Fruit fly (Drosophila melanogaster): ENCODE data around the gene CG45071.

The CG45071 gene

DNA sequence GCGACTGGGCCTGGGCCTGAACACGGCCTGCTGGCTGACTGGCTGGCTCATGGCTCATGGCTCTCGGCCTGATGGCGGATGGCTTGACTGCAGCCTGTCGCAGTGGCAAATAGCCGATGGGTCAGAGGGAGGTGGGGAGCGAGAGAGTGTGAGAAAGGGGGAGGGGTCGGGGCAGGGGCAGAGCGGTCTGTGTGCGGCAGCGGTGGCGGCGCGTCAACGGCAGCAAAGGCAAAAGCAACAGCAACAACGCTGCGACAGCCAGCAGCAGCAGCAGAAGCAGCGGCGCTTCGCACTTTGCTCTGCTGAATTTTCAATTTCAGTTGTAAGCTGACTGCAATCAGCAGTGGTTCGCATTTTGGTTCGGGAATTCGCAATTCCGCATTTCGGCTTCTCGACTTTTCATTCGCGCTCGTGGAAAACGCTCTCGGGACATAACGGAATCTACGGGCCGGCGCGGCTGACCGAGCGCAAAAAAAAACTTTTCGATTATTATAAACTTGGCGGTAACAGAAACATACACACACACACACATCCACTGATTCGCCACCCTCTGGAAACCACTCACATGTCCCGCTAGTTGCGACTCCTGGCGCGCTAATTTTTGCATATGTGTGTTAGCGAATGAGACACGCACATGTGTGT, at the start of gene CG45071:
Gene CG45071, plus strand, starts transcription at position 317 of the 642 bp plus-strand sequence.
- TF ChIP-seq CG17801 (GFP tag; optimal IDR thresholded peaks at IDR 0.05; ENCODE audit: partially characterized antibody), result no peak

dm6 chr3L:15061605-15062004, 44.1 kb upstream of the CG45071 start, which contains the start of gene CG13460:
TSS of gene CG13460 (minus strand) at chr3L:15061705.
- TF ChIP-seq CG17801 (GFP tag; optimal IDR thresholded peaks at IDR 0.05; ENCODE audit: partially characterized antibody), result no peak

DNA sequence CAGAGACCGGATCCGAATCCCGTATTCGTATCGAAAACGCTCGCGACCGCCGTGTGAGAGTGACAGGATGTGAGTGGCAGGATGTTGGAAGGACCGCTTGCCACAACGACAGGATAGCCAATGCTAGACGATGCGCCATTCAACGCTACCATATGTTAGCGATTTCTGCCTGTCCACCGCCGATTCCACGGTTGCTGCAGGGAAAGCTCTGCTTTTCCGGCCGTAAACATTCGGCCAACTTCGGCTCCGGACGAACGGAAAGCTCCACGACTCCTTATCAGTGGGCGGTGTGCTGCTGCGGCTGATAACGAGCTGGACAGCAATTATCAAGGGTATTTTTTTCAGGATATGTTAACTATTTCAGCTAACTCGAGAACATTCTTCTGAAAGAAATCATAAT, 40.8 kb upstream of the CG45071 start, which contains the start of gene Sytbeta:
Gene Sytbeta, minus strand, starts transcription at position 101 of the 400 bp plus-strand sequence.
- TF ChIP-seq CG17801 (GFP tag; optimal IDR thresholded peaks at IDR 0.05; ENCODE audit: partially characterized antibody), result no peak

DNA sequence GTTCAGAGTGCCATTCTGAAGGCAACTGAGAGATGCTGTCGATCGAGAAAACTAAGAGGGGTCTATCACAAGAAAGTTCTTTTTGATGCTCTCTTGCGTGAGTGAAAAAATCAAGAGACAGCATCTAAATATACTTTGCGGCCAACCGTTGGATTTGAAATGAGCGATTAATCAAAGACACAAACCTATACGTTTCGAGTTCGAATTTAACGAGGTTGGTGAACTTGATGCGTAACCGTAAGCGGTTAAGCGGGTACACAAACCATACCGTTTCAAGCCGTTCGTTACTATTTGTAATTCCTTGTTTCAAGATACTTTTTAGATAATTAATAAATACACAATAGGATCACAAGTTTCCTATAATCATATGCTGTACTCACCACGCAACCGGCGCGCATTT, 33.5 kb upstream of the CG45071 start:
- no peak for TF ChIP-seq CG17801 (GFP tag; optimal IDR thresholded peaks at IDR 0.05; ENCODE audit: partially characterized antibody)

DNA sequence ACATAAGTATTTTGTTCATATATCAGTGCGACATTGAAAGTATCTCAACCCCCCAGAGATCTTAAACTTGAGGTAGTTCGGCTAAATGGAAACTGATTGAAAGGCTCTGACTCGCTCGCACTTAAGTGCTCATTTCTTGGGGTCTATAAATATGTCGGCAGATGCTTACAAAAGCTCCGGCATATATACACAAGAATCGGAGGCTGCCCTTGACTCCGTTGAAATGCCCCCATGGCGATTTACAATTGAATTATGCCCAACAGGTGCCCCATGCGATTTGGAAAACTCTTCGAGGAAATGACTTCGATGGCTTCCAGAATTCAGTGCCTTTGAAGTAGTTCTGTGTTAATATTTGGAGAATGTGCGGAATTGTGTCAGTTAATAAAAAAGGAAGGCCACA, 32.0 kb upstream of the CG45071 start:
- TF ChIP-seq CG17801 (GFP tag; optimal IDR thresholded peaks at IDR 0.05; ENCODE audit: partially characterized antibody), result no peak

DNA sequence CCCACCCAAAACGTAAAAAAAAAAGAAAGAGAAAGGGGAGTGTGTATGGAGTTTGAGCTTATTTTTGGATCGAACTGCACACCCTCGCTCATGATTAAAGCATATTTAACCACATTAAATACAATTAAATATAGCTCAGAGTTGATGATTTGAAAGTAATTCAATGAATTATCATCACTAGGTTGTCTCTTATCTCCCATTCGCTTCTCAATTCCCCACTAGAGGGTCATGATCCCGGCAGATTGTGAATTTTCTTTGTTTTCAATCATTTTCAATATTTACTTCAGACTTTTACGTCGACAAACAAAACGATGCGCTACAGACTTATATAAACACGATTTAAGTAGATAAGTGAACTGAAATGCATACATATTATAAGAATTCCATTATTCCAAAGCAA, 29.3 kb upstream of the CG45071 start:
- no peak for TF ChIP-seq CG17801 (GFP tag; optimal IDR thresholded peaks at IDR 0.05; ENCODE audit: partially characterized antibody)

DNA sequence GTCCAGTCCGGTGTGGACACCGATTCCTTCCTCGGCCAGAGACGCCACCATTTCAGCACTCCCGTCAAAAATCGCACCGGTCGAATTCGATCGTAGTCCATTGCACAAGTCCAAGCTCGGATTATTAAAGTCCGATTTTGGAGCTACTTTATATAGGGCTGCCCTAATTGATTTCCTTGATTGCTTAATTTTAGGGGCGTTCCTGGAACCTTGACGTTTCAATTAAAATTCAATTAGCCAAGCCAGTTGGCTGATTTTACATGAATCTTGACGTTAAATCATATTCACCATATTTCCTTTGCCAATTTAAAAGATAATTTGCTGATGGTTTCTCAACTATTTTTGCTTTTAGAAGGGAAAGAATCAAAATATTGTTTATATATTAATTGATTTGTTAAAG, 27.3 kb upstream of the CG45071 start, which contains the start of gene Or71a:
Gene Or71a, minus strand, starts transcription at position 101 of the 400 bp plus-strand sequence.
- TF ChIP-seq CG17801 (GFP tag; optimal IDR thresholded peaks at IDR 0.05; ENCODE audit: partially characterized antibody), result no peak

- no peak for TF ChIP-seq CG17801 (GFP tag; optimal IDR thresholded peaks at IDR 0.05; ENCODE audit: partially characterized antibody)
Observed at dm6 chr3L:15079278-15079677, 26.4 kb upstream of the CG45071 start.

dm6 chr3L:15084288-15084687, 21.4 kb upstream of the CG45071 start:
- TF ChIP-seq CG17801 (GFP tag; optimal IDR thresholded peaks at IDR 0.05; ENCODE audit: partially characterized antibody), result no peak

DNA sequence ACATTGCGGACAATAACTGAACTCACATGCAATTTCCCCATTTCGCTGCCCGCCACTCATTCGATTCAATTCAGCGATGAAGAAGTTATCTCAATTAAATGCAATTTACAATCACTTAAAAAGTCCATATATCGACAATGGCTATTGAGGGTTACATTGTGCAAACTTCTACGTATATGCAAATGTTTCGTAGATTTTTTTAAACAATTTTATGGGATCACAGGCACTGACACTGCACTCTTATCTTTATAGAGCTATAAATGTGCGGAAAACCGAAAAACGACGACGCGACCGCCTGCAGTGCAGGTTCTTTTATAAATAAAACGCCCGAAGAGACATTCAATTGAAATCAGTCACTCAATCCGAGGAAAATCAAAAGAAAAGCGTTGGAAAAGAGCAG, 17.4 kb upstream of the CG45071 start:
- TF ChIP-seq CG17801 (GFP tag; optimal IDR thresholded peaks at IDR 0.05; ENCODE audit: partially characterized antibody), result no peak

- no peak for TF ChIP-seq CG17801 (GFP tag; optimal IDR thresholded peaks at IDR 0.05; ENCODE audit: partially characterized antibody)
Observed at dm6 chr3L:15089083-15089704, 16.5 kb upstream of the CG45071 start.

DNA sequence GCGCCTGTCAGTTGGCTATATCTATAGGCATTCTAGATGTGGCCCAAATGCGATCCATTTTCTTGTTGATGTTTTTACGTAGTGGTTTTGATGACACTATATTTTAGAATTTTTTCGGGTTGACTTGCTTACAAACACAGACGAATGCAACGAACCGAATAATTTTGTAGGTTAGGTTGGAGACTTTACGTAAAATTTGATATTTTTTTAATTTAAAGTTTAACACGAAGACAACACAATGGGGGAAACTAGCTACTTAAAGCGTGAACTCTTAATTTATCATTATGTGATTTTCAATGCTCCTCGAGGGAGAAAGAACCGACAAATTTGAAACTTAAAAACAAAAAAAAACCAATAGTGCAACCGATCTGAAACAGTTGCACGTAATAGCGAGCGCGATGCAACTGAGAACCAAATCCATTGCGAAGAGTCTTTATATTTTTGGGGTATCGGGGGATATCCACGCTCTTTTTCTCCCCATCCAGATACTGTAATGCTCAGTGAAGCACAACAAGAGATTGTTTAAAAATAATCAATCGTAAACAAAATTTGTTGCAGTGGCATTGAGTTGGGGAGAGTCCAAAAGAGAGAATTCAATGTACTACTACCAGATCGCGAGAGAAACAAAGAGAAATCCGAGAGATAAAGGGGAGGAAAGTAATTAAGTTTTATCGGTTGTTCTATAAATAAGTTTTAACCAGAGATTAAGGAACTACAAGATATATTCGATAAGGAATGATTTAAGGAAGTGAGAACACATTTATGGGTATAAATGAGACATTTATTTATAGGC, 15.6 kb upstream of the CG45071 start:
- TF ChIP-seq CG17801 (GFP tag; optimal IDR thresholded peaks at IDR 0.05; ENCODE audit: partially characterized antibody), result no peak

DNA sequence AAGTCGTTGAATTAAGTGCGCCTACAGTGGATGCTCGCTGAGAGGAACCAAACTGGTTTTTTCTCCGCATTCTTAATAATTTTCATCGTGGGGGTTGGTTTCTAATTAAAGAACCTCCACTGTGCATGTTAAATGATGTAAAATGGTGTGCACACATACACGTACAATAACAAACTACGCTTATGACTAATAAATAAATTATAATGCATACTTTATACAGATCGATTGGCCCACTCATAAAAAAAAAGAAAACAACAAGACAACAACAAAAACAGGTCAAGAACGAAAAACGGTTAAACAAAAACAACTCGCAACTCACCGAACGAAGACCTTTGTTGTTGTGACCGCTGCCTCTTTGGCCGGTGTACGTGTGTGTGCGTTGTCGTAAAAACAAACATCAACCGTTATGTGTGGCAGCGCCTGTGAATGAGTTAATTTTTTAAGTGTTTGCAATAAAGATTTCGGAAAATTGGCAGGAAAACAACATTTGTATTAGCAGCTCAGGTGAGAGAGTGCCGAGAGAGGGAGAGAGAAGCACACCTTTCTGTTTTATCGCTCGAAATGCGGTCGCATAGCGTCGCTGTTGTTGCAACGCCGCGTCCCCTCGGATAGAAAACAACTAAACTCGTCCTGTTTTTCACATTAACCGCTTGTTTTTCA, 11.6 kb upstream of the CG45071 start:
- peak; percentile 44 for TF ChIP-seq CG17801 (GFP tag; optimal IDR thresholded peaks at IDR 0.05; ENCODE audit: partially characterized antibody)

DNA sequence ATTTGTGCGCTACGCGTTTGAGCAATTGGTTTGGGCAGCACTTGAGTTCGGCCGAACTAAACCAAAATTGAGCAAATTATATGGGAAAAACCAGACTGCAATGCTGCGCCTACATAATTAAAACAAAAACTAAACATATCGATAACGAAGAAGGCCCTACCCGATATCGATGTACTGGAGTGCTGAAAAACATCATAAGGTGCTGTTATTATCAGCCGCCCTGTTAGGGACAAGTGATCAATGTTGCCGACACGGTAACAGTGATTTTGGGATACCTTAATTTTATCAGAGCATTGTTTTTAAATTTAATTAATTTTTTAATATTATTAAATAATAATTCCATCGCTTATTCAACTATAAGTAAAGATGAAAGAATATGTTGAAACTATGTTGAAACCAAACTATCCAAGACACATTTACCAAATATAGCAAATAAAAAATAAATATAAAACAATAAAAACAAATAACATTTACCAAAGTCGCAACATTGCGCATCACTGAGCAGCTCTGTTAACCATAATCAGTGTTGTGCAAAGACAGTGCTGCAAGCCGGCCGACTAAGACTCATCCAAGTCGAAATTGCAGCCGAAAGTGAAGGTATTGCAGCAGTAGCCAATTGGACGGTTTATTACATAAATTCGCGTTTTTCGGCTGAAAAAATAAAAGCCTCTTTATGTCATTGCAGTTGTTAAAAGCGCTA, 10.9 kb upstream of the CG45071 start, which contains the start of the genes sstn, Plp and GlyRS:
Gene sstn, minus strand, starts transcription at position 131 of the 700 bp plus-strand sequence.
Gene Plp, minus strand, starts transcription at position 136 of the 700 bp plus-strand sequence.
Gene GlyRS, plus strand, starts transcription at position 554 of the 700 bp plus-strand sequence.
- no peak for TF ChIP-seq CG17801 (GFP tag; optimal IDR thresholded peaks at IDR 0.05; ENCODE audit: partially characterized antibody)

All from ovary, adult (tissue).